Fruit fly (Drosophila melanogaster) whole organism, wandering third instar larva: ENCODE results near the gene in.

Experiments
- Abd-B ChIP-seq: fragments of >200 bp; optimal IDR thresholded peaks from 2 replicates; lab custom pipeline; 2017; ENCODE audit warnings: missing biosample characterization, missing genetic modification characterization
- CG32264 ChIP-seq: fragments of 200-800 bp; sonication (Bioruptor generic); optimal IDR thresholded peaks from 2 replicates; lab custom pipeline; 2016; ENCODE audit warnings: missing biosample characterization, missing genetic modification characterization
- CG9705 ChIP-seq: fragments of 200-800 bp; sonication (Bioruptor generic); optimal IDR thresholded peaks from 2 replicates; lab custom pipeline; 2018; ENCODE audit warnings: missing biosample characterization, mild to moderate bottlenecking, missing genetic modification characterization
- CrebA ChIP-seq: fragments of 200-800 bp; sonication (Bioruptor generic); optimal IDR thresholded peaks from 2 replicates; lab custom pipeline; 2016; ENCODE audit warnings: missing biosample characterization, mild to moderate bottlenecking, missing genetic modification characterization, borderline replicate concordance
- Dfd ChIP-seq: fragments of >200 bp; optimal IDR thresholded peaks from 2 replicates; lab custom pipeline; 2017; ENCODE audit warnings: missing biosample characterization, missing genetic modification characterization
- Dif ChIP-seq: fragments of 200-275, 200-300 bp; sonication (Bioruptor generic); optimal IDR thresholded peaks from 2 replicates; lab custom pipeline; 2018; ENCODE audit warnings: missing biosample characterization, missing genetic modification characterization; ENCODE audit not compliant: partially characterized antibody
- GATAd ChIP-seq: sonication (Bioruptor generic); optimal IDR thresholded peaks from 2 replicates; lab custom pipeline; 2016; ENCODE audit warnings: missing biosample characterization, missing genetic modification characterization
- HLH106 ChIP-seq: fragments of 200-800 bp; optimal IDR thresholded peaks from 3 replicates; lab custom pipeline; 2019; ENCODE audit warnings: missing biosample characterization, mild to moderate bottlenecking, missing genetic modification characterization, moderate library complexity
- Hnf4 ChIP-seq: fragments of 200-800 bp; sonication (Bioruptor generic); optimal IDR thresholded peaks from 2 replicates; lab custom pipeline; 2016; ENCODE audit warnings: missing biosample characterization, mild to moderate bottlenecking, missing genetic modification characterization
- Hr78 ChIP-seq: fragments of >200 bp; optimal IDR thresholded peaks from 2 replicates; lab custom pipeline; 2017; ENCODE audit warnings: missing biosample characterization, missing genetic modification characterization
- Hr83 ChIP-seq: fragments of 200-300 bp; sonication (Bioruptor generic); optimal IDR thresholded peaks from 2 replicates; lab custom pipeline; 2016; ENCODE audit warnings: missing biosample characterization, mild to moderate bottlenecking, missing genetic modification characterization, moderate library complexity; ENCODE audit not compliant: poor library complexity, severe bottlenecking
- Jra ChIP-seq: sonication (Bioruptor generic); optimal IDR thresholded peaks from 2 replicates; lab custom pipeline; 2016; ENCODE audit warnings: missing biosample characterization, missing genetic modification characterization
- Mio ChIP-seq: sonication (Bioruptor generic); optimal IDR thresholded peaks from 2 replicates; lab custom pipeline; 2016; ENCODE audit warnings: missing biosample characterization, missing genetic modification characterization
- Myc ChIP-seq: fragments of >200 bp; optimal IDR thresholded peaks from 2 replicates; lab custom pipeline; 2017
- N ChIP-seq: fragments of >200 bp; optimal IDR thresholded peaks from 2 replicates; lab custom pipeline; 2018; ENCODE audit warnings: missing biosample characterization, missing external identifiers, missing genetic modification characterization
- OdsH ChIP-seq: fragments of 200-800 bp; sonication (Bioruptor generic); optimal IDR thresholded peaks from 2 replicates; lab custom pipeline; 2016; ENCODE audit warnings: missing biosample characterization, mild to moderate bottlenecking, missing genetic modification characterization
- Rel ChIP-seq, 2 experiments: fragments of 200-800 bp; sonication (Bioruptor generic) in 1 of 2; optimal IDR thresholded peaks; 2 replicates in 1 of 2; 3 replicates in 1 of 2; lab custom pipeline; 2016 to 2019; ENCODE audit warnings: mild to moderate bottlenecking in 2 of 2, missing biosample characterization in 2 of 2, missing genetic modification characterization in 2 of 2, moderate library complexity in 1 of 2
- Sp1 ChIP-seq: fragments of 200-800 bp; sonication (Bioruptor generic); optimal IDR thresholded peaks from 3 replicates; lab custom pipeline; 2019; ENCODE audit warnings: missing biosample characterization, mild to moderate bottlenecking, missing genetic modification characterization, moderate library complexity
- Vsx2 ChIP-seq: fragments of 200-300, 225-300 bp; sonication (Bioruptor generic); optimal IDR thresholded peaks from 2 replicates; lab custom pipeline; 2018; ENCODE audit warnings: missing biosample characterization, missing genetic modification characterization; ENCODE audit not compliant: partially characterized antibody
- br ChIP-seq: fragments of 200-800 bp; sonication (Bioruptor generic); optimal IDR thresholded peaks from 2 replicates; lab custom pipeline; 2016; ENCODE audit warnings: missing biosample characterization, missing genetic modification characterization
- brk ChIP-seq: fragments of 200-800 bp; sonication (Bioruptor generic); optimal IDR thresholded peaks from 2 replicates; lab custom pipeline; 2016; ENCODE audit warnings: missing biosample characterization, mild to moderate bottlenecking, missing genetic modification characterization
- dl ChIP-seq, 2 experiments: fragments of 175-275, 200-275 bp in 1 of 2; fragments of 200-275 bp in 1 of 2; sonication (Bioruptor generic); optimal IDR thresholded peaks; lab custom pipeline; 2018; ENCODE audit warnings: mild to moderate bottlenecking in 2 of 2, missing biosample characterization in 2 of 2, missing genetic modification characterization in 2 of 2, moderate library complexity in 2 of 2; ENCODE audit not compliant: partially characterized antibody in 2 of 2, insufficient read depth in 1 of 2
- dmrt93B ChIP-seq: fragments of 200-800 bp; sonication (Bioruptor generic); optimal IDR thresholded peaks from 2 replicates; lab custom pipeline; 2018; ENCODE audit warnings: missing biosample characterization, mild to moderate bottlenecking, missing genetic modification characterization
- dsf ChIP-seq: sonication (Bioruptor generic); optimal IDR thresholded peaks from 2 replicates; lab custom pipeline; 2016; ENCODE audit warnings: missing biosample characterization, missing genetic modification characterization, borderline replicate concordance
- ey ChIP-seq: fragments of 200-800 bp; sonication (Bioruptor generic); optimal IDR thresholded peaks from 2 replicates; lab custom pipeline; 2016; ENCODE audit warnings: missing biosample characterization, missing genetic modification characterization
- foxo ChIP-seq, 2 experiments: fragments of 200-800 bp; sonication (Bioruptor generic); optimal IDR thresholded peaks; 2 replicates in 1 of 2; 3 replicates in 1 of 2; lab custom pipeline; 2016 to 2017; ENCODE audit warnings: missing biosample characterization in 2 of 2, missing genetic modification characterization in 2 of 2
- fru ChIP-seq: fragments of 200-800 bp; sonication (Bioruptor generic); optimal IDR thresholded peaks from 3 replicates; lab custom pipeline; 2016; ENCODE audit warnings: missing biosample characterization, mild to moderate bottlenecking, missing genetic modification characterization
- h ChIP-seq: fragments of 200-800 bp; sonication (Bioruptor generic); optimal IDR thresholded peaks from 3 replicates; lab custom pipeline; 2016; ENCODE audit warnings: missing biosample characterization, mild to moderate bottlenecking, missing genetic modification characterization
- jim ChIP-seq: fragments of 175-275, 200-325 bp; sonication (Bioruptor generic); optimal IDR thresholded peaks from 2 replicates; lab custom pipeline; 2016; ENCODE audit warnings: missing biosample characterization, mild to moderate bottlenecking, missing genetic modification characterization
- lola ChIP-seq: fragments of >200 bp; optimal IDR thresholded peaks from 2 replicates; lab custom pipeline; 2017; ENCODE audit warnings: missing biosample characterization, missing genetic modification characterization
- pan ChIP-seq: fragments of >200 bp; optimal IDR thresholded peaks from 2 replicates; lab custom pipeline; 2017
- psq ChIP-seq: fragments of 200-800 bp; sonication (Bioruptor generic); optimal IDR thresholded peaks from 3 replicates; lab custom pipeline; 2017; ENCODE audit warnings: missing biosample characterization, mild to moderate bottlenecking, missing genetic modification characterization, moderate library complexity
- rgr ChIP-seq: fragments of 200-800 bp; sonication (Bioruptor generic); optimal IDR thresholded peaks from 3 replicates; lab custom pipeline; 2016; ENCODE audit warnings: missing biosample characterization, mild to moderate bottlenecking, missing genetic modification characterization
- sage ChIP-seq: fragments of 200-800 bp; sonication (Bioruptor generic); optimal IDR thresholded peaks from 2 replicates; lab custom pipeline; 2016; ENCODE audit warnings: missing biosample characterization, mild to moderate bottlenecking, missing genetic modification characterization
- sv ChIP-seq: fragments of 200-800 bp; sonication (Bioruptor generic); optimal IDR thresholded peaks from 3 replicates; lab custom pipeline; 2016; ENCODE audit warnings: missing biosample characterization, missing genetic modification characterization
- tai ChIP-seq: sonication (Bioruptor generic); optimal IDR thresholded peaks from 2 replicates; lab custom pipeline; 2016; ENCODE audit warnings: missing biosample characterization, missing genetic modification characterization
- usp ChIP-seq: fragments of >200 bp; optimal IDR thresholded peaks from 2 replicates; lab custom pipeline; 2017; ENCODE audit warnings: missing biosample characterization, missing genetic modification characterization
- woc ChIP-seq: sonication (Bioruptor generic); optimal IDR thresholded peaks from 2 replicates; lab custom pipeline; 2016; ENCODE audit warnings: missing biosample characterization, mild to moderate bottlenecking, missing genetic modification characterization

Gene in

dm6 chr3L:20347762-20348580 is 19.0 kb upstream of the in start, which contains the start of the genes Rbbp5 and eRF1:
Gene Rbbp5 (minus strand): TSS chr3L:20347942.
Gene eRF1 (plus strand): TSS chr3L:20348355.
- TF ChIP-seq ey (peak; percentile 60), pan (lab: Kevin White, UChicago) (no peak), Sp1 (GFP tag; lab: Kevin White, UChicago) (peak; percentile 75), Dfd (no peak), dl (GFP tag; optimal IDR thresholded peaks at IDR 0.05; lab: Kevin White, UChicago; ENCODE audit: insufficient read depth in 1 of 2, partially characterized antibody in 2 of 2) (no peak), Mio (GFP tag; lab: Kevin White, UChicago) (no peak), dmrt93B (GFP tag; lab: Kevin White, UChicago) (no peak), OdsH (GFP tag; lab: Kevin White, UChicago) (peak; percentile 72), Abd-B (GFP tag; lab: Kevin White, UChicago) (no peak), foxo (GFP tag; optimal IDR thresholded peaks at IDR 0.05; lab: Kevin White, UChicago) (peak in 1 of 2 experiments; percentile 86), Rel (GFP tag; optimal IDR thresholded peaks at IDR 0.05; lab: Kevin White, UChicago) (no peak), Rel (tag; optimal IDR thresholded peaks at IDR 0.05; lab: Kevin White, UChicago) (no peak), Myc (lab: Kevin White, UChicago) (peak; percentile 4), N (GFP tag; lab: Kevin White, UChicago) (no peak), sv (GFP tag; lab: Kevin White, UChicago) (peak; percentile 83), CrebA (GFP tag; lab: Kevin White, UChicago) (no peak), Hnf4 (GFP tag; lab: Kevin White, UChicago) (peak; percentile 82), h (GFP tag; lab: Kevin White, UChicago) (peak; percentile 71), fru (GFP tag; lab: Kevin White, UChicago) (peak; percentile 71), Vsx2 (GFP tag; lab: Kevin White, UChicago) (no peak), Dif (GFP tag; lab: Kevin White, UChicago) (no peak), sage (peak; percentile 54), rgr (GFP tag; lab: Kevin White, UChicago) (peak; percentile 71), jim (GFP tag; lab: Kevin White, UChicago) (peak; percentile 42), CG9705 (GFP tag; lab: Kevin White, UChicago) (peak; percentile 39), brk (peak; percentile 83), Hr83 (GFP tag; lab: Kevin White, UChicago) (peak; percentile 70), GATAd (GFP tag; lab: Kevin White, UChicago) (no peak), br (GFP tag; lab: Kevin White, UChicago) (peak; percentile 45), woc (peak; percentile 80), dsf (GFP tag; lab: Kevin White, UChicago) (peak; percentile 48), Jra (GFP tag; lab: Kevin White, UChicago) (peak; percentile 82), HLH106 (tag; lab: Kevin White, UChicago) (peak; percentile 81), Hr78 (GFP tag; lab: Kevin White, UChicago) (no peak), usp (GFP tag; lab: Kevin White, UChicago) (no peak), tai (GFP tag; lab: Kevin White, UChicago) (peak; percentile 84), lola (GFP tag; lab: Kevin White, UChicago) (no peak), CG32264 (GFP tag; lab: Kevin White, UChicago) (no peak), psq (peak; percentile 74)

- TF ChIP-seq Rel (GFP tag; optimal IDR thresholded peaks at IDR 0.05; lab: Kevin White, UChicago) (no peak), Rel (tag; optimal IDR thresholded peaks at IDR 0.05; lab: Kevin White, UChicago) (peak; percentile 56), OdsH (GFP tag; lab: Kevin White, UChicago) (peak; percentile 31), Abd-B (GFP tag; lab: Kevin White, UChicago) (no peak), br (GFP tag; lab: Kevin White, UChicago) (no peak)
Measured at dm6 chr3L:20348581-20349093, 18.4 kb upstream of the in start.
